Worm (Caenorhabditis elegans): ENCODE data around the gene tag-30.

The tag-30 gene

ce11 chrIV:11855900-11856660 lies 1.1 kb upstream of the tag-30 start, which contains the start of gene ech-2:
Gene ech-2, minus strand, starts transcription at chrIV:11856351.
- TF ChIP-seq hmbx-1 (tag; optimal IDR thresholded peaks at IDR 0.05) (no peak), tbx-11 (GFP tag; IDR thresholded peaks at IDR 0.05) (no peak), flt-1 (GFP tag; IDR thresholded peaks at IDR 0.05) (no peak), ceh-13 (GFP tag; optimal IDR thresholded peaks at IDR 0.05) (no peak), hmg-4 (GFP tag; optimal IDR thresholded peaks at IDR 0.05) (no peak), B0310.2 (tag; optimal IDR thresholded peaks at IDR 0.05) (no peak), ets-7 (tag; optimal IDR thresholded peaks at IDR 0.05) (no peak), sea-1 (GFP tag; conservative IDR thresholded peaks at IDR 0.05) (no peak), pes-1 (GFP tag; IDR thresholded peaks at IDR 0.05) (no peak), hnd-1 (tag; optimal IDR thresholded peaks at IDR 0.05) (no peak), tra-4 (tag; optimal IDR thresholded peaks at IDR 0.05) (no peak), ceh-36 (tag; optimal IDR thresholded peaks at IDR 0.05) (no peak), aly-1 (tag; optimal IDR thresholded peaks at IDR 0.05) (no peak), scrt-1 (GFP tag; IDR thresholded peaks at IDR 0.05) (no peak), ama-1 (optimal IDR thresholded peaks at IDR 0.05) (no peak), F13C5.2 (tag; optimal IDR thresholded peaks at IDR 0.05) (no peak), tbx-37 (GFP tag; conservative IDR thresholded peaks at IDR 0.05) (no peak)

- TF ChIP-seq aly-1 (tag; optimal IDR thresholded peaks at IDR 0.05) (no peak), ceh-36 (tag; optimal IDR thresholded peaks at IDR 0.05) (no peak), hmg-4 (GFP tag; optimal IDR thresholded peaks at IDR 0.05) (no peak), B0310.2 (tag; optimal IDR thresholded peaks at IDR 0.05) (no peak), ets-7 (tag; optimal IDR thresholded peaks at IDR 0.05) (no peak), hmbx-1 (tag; optimal IDR thresholded peaks at IDR 0.05) (no peak), flt-1 (GFP tag; IDR thresholded peaks at IDR 0.05) (no peak), pes-1 (GFP tag; IDR thresholded peaks at IDR 0.05) (no peak), tbx-11 (GFP tag; IDR thresholded peaks at IDR 0.05) (no peak), ceh-13 (GFP tag; optimal IDR thresholded peaks at IDR 0.05) (no peak), ama-1 (optimal IDR thresholded peaks at IDR 0.05) (no peak), sea-1 (GFP tag; conservative IDR thresholded peaks at IDR 0.05) (no peak)
These were observed 465 bp upstream of the tag-30 start for ce11 chrIV:11855424-11855823.

ce11 chrIV:11851882-11852281 lies 3.1 kb downstream of the tag-30 start, which contains the start of gene F38H4.5:
Gene F38H4.5, plus strand, starts transcription at chrIV:11852182.
- TF ChIP-seq ets-7 (tag; optimal IDR thresholded peaks at IDR 0.05) (no peak), hnd-1 (tag; optimal IDR thresholded peaks at IDR 0.05) (no peak), flt-1 (GFP tag; IDR thresholded peaks at IDR 0.05) (no peak), aly-1 (tag; optimal IDR thresholded peaks at IDR 0.05) (no peak), ama-1 (optimal IDR thresholded peaks at IDR 0.05) (no peak), B0310.2 (tag; optimal IDR thresholded peaks at IDR 0.05) (no peak), hmbx-1 (tag; optimal IDR thresholded peaks at IDR 0.05) (no peak), ceh-36 (tag; optimal IDR thresholded peaks at IDR 0.05) (no peak), scrt-1 (GFP tag; IDR thresholded peaks at IDR 0.05) (no peak), hmg-4 (GFP tag; optimal IDR thresholded peaks at IDR 0.05) (no peak), ceh-13 (GFP tag; optimal IDR thresholded peaks at IDR 0.05) (no peak), pes-1 (GFP tag; IDR thresholded peaks at IDR 0.05) (no peak), sea-1 (GFP tag; conservative IDR thresholded peaks at IDR 0.05) (no peak)

ce11 chrIV:11847771-11848312 lies 7.1 kb downstream of the tag-30 start, which contains the start of the genes F38H4.6 and F38H4.4:
Gene F38H4.6, minus strand, starts transcription at chrIV:11847871.
Gene F38H4.4, plus strand, starts transcription at chrIV:11848262.
- TF ChIP-seq ets-7 (tag; optimal IDR thresholded peaks at IDR 0.05) (no peak), tbx-11 (GFP tag; IDR thresholded peaks at IDR 0.05) (no peak), F13C5.2 (tag; optimal IDR thresholded peaks at IDR 0.05) (no peak), tbx-37 (GFP tag; conservative IDR thresholded peaks at IDR 0.05) (no peak), hnd-1 (tag; optimal IDR thresholded peaks at IDR 0.05) (no peak), sea-1 (GFP tag; conservative IDR thresholded peaks at IDR 0.05) (no peak), ama-1 (optimal IDR thresholded peaks at IDR 0.05) (no peak), tra-4 (tag; optimal IDR thresholded peaks at IDR 0.05) (no peak), ceh-36 (tag; optimal IDR thresholded peaks at IDR 0.05) (no peak), scrt-1 (GFP tag; IDR thresholded peaks at IDR 0.05) (no peak), ceh-13 (GFP tag; optimal IDR thresholded peaks at IDR 0.05) (no peak), flt-1 (GFP tag; IDR thresholded peaks at IDR 0.05) (no peak)

- TF ChIP-seq aly-1 (tag; optimal IDR thresholded peaks at IDR 0.05) (no peak), flt-1 (GFP tag; IDR thresholded peaks at IDR 0.05) (no peak)
These were observed 12.8 kb downstream of the tag-30 start, which contains the start of gene F38H4.3 for ce11 chrIV:11842121-11842520. Gene F38H4.3, plus strand, starts transcription at chrIV:11842421.

- TF ChIP-seq hmg-4 (GFP tag; optimal IDR thresholded peaks at IDR 0.05) (no peak), ceh-13 (GFP tag; optimal IDR thresholded peaks at IDR 0.05) (no peak), tbx-37 (GFP tag; conservative IDR thresholded peaks at IDR 0.05) (no peak), tra-4 (tag; optimal IDR thresholded peaks at IDR 0.05) (no peak), flt-1 (GFP tag; IDR thresholded peaks at IDR 0.05) (no peak), hnd-1 (tag; optimal IDR thresholded peaks at IDR 0.05) (no peak), pes-1 (GFP tag; IDR thresholded peaks at IDR 0.05) (no peak), sea-1 (GFP tag; conservative IDR thresholded peaks at IDR 0.05) (no peak), hmbx-1 (tag; optimal IDR thresholded peaks at IDR 0.05) (no peak), B0310.2 (tag; optimal IDR thresholded peaks at IDR 0.05) (no peak), tbx-11 (GFP tag; IDR thresholded peaks at IDR 0.05) (no peak), aly-1 (tag; optimal IDR thresholded peaks at IDR 0.05) (no peak), ceh-36 (tag; optimal IDR thresholded peaks at IDR 0.05) (no peak), scrt-1 (GFP tag; IDR thresholded peaks at IDR 0.05) (no peak), F13C5.2 (tag; optimal IDR thresholded peaks at IDR 0.05) (no peak), ets-7 (tag; optimal IDR thresholded peaks at IDR 0.05) (no peak), ama-1 (optimal IDR thresholded peaks at IDR 0.05) (no peak)
These were observed 16.3 kb downstream of the tag-30 start, which contains the start of gene fbxb-3 for ce11 chrIV:11838657-11839056. Gene fbxb-3, plus strand, starts transcription at chrIV:11838957.

ce11 chrIV:11833456-11833855 lies 21.5 kb downstream of the tag-30 start, which contains the start of gene M117.4:
Gene M117.4, minus strand, starts transcription at chrIV:11833556.
- TF ChIP-seq F13C5.2 (tag; optimal IDR thresholded peaks at IDR 0.05) (no peak), hnd-1 (tag; optimal IDR thresholded peaks at IDR 0.05) (no peak), tbx-37 (GFP tag; conservative IDR thresholded peaks at IDR 0.05) (no peak), flt-1 (GFP tag; IDR thresholded peaks at IDR 0.05) (no peak), aly-1 (tag; optimal IDR thresholded peaks at IDR 0.05) (no peak), sea-1 (GFP tag; conservative IDR thresholded peaks at IDR 0.05) (no peak), tbx-11 (GFP tag; IDR thresholded peaks at IDR 0.05) (no peak), ets-7 (tag; optimal IDR thresholded peaks at IDR 0.05) (no peak), pes-1 (GFP tag; IDR thresholded peaks at IDR 0.05) (no peak), ceh-36 (tag; optimal IDR thresholded peaks at IDR 0.05) (no peak), tra-4 (tag; optimal IDR thresholded peaks at IDR 0.05) (no peak), hmbx-1 (tag; optimal IDR thresholded peaks at IDR 0.05) (no peak), scrt-1 (GFP tag; IDR thresholded peaks at IDR 0.05) (no peak), ama-1 (optimal IDR thresholded peaks at IDR 0.05) (no peak), hmg-4 (GFP tag; optimal IDR thresholded peaks at IDR 0.05) (no peak), ceh-13 (GFP tag; optimal IDR thresholded peaks at IDR 0.05) (no peak), B0310.2 (tag; optimal IDR thresholded peaks at IDR 0.05) (no peak)

Data from whole organism, early embryonic.